Worm (Caenorhabditis elegans) whole organism, L3 larva: Measurements from ENCODE around the gene ptl-1.

Experiments used
- aly-2 ChIP-seq: fragments of 150-350 bp; optimal IDR thresholded peaks from 2 replicates; lab custom pipeline; 2014; ENCODE audit warnings: missing biosample characterization, missing genetic modification characterization
- ama-1 ChIP-seq: fragments of 150-350 bp; optimal IDR thresholded peaks from 2 replicates; lab custom pipeline; 2018
- ceh-16 ChIP-seq: sonication (generic microtip); optimal IDR thresholded peaks from 2 replicates; lab custom pipeline; 2017; ENCODE audit warnings: missing biosample characterization, missing genetic modification characterization
- ceh-9 ChIP-seq: sonication (generic microtip); optimal IDR thresholded peaks from 2 replicates; lab custom pipeline; 2018; ENCODE audit warnings: missing biosample characterization, missing genetic modification characterization
- elt-1 ChIP-seq: fragments of 150-350 bp; optimal IDR thresholded peaks from 2 replicates; lab custom pipeline; 2014; ENCODE audit warnings: missing biosample characterization, missing genetic modification characterization
- elt-2 ChIP-seq: sonication (generic microtip); optimal IDR thresholded peaks from 2 replicates; lab custom pipeline; 2016; ENCODE audit warnings: missing genetic modification reagents, mild to moderate bottlenecking, missing genetic modification characterization, missing compliant biosample characterization
- jun-1 ChIP-seq: fragments of 150-350 bp; optimal IDR thresholded peaks from 2 replicates; lab custom pipeline; 2014; ENCODE audit warnings: missing biosample characterization, missing genetic modification reagents, missing genetic modification characterization
- mdl-1 ChIP-seq: fragments of 150-350 bp; optimal IDR thresholded peaks from 2 replicates; lab custom pipeline; 2014; ENCODE audit warnings: missing biosample characterization, missing genetic modification characterization
- nhr-12 ChIP-seq: fragments of 150-350 bp; optimal IDR thresholded peaks from 2 replicates; lab custom pipeline; 2014; ENCODE audit warnings: missing biosample characterization, missing genetic modification characterization
- nhr-28 ChIP-seq: fragments of 150-350 bp; optimal IDR thresholded peaks from 2 replicates; lab custom pipeline; 2014; ENCODE audit warnings: missing biosample characterization, missing genetic modification characterization
- nhr-43 ChIP-seq: sonication (generic microtip); optimal IDR thresholded peaks from 2 replicates; lab custom pipeline; 2016; ENCODE audit warnings: mild to moderate bottlenecking, missing genetic modification characterization, missing compliant biosample characterization; ENCODE audit not compliant: poor library complexity, severe bottlenecking
- nhr-76 ChIP-seq: fragments of 150-350 bp; sonication (generic microtip); optimal IDR thresholded peaks from 5 replicates; lab custom pipeline; 2014; ENCODE audit warnings: missing biosample characterization, missing genetic modification characterization
- nhr-77 ChIP-seq: fragments of 150-350 bp; optimal IDR thresholded peaks from 2 replicates; lab custom pipeline; 2014; ENCODE audit warnings: missing biosample characterization, missing genetic modification characterization
- tbx-2 ChIP-seq: sonication (generic microtip); optimal IDR thresholded peaks from 2 replicates; lab custom pipeline; 2016; ENCODE audit warnings: mild to moderate bottlenecking, missing genetic modification characterization, missing compliant biosample characterization

DNA sequence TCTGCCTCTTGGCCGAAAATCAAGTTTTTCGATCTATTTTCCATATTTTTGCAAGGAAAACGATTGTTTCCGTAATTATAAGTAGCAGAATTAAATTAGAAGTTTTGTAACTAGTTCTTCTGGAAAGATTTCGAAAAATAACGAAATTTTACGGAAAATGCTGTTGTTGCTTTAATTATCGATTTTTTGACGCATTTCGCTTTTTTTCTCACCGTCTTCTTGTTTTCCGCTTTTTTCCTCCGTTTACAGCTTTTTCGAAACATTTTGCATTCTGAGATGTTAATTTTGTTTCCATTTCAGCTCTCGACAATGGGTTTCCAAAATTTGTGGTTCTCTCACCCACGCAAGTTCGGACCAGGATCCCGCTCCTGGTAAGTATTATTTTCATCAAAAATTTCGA lies 29.0 kb downstream of the ptl-1 start, which contains the start of gene rps-29:
- TF ChIP-seq elt-1 (tag; lab: Kevin White, UChicago): no peak
- TF ChIP-seq ceh-16 (tag; lab: Kevin White, UChicago): no peak
- no peak for TF ChIP-seq nhr-43 (tag; lab: Kevin White, UChicago)
- TF ChIP-seq jun-1 (tag; lab: Kevin White, UChicago): no peak
- TF ChIP-seq ceh-9 (tag; lab: Kevin White, UChicago): no peak
- TF ChIP-seq ama-1 (lab: Kevin White, UChicago): no peak
- no peak for TF ChIP-seq nhr-12 (tag; lab: Kevin White, UChicago)
- no peak for TF ChIP-seq aly-2 (tag; lab: Kevin White, UChicago)
- TF ChIP-seq elt-2 (tag; lab: Kevin White, UChicago): no peak
- no peak for TF ChIP-seq nhr-76 (tag; lab: Kevin White, UChicago)
- no peak for TF ChIP-seq tbx-2 (tag; lab: Kevin White, UChicago)
- no peak for TF ChIP-seq nhr-28 (tag; lab: Kevin White, UChicago)
- TF ChIP-seq nhr-77 (tag; lab: Kevin White, UChicago): no peak
- no peak for TF ChIP-seq mdl-1
